Fruit fly (Drosophila melanogaster): Measurements from ENCODE around the gene ATPsynE.

dm6 chr3R:14296126-14296525 lies 30.6 kb upstream of the ATPsynE start:
- no peak for TF ChIP-seq CG6689 (GFP tag; IDR thresholded peaks at IDR 0.05)
- no peak for TF ChIP-seq seq (GFP tag; IDR thresholded peaks at IDR 0.05)
- no peak for TF ChIP-seq CG6813 (GFP tag; optimal IDR thresholded peaks at IDR 0.05)
- no peak for TF ChIP-seq CG4328 (GFP tag; optimal IDR thresholded peaks at IDR 0.05)
- TF ChIP-seq dimm (GFP tag; IDR thresholded peaks at IDR 0.05): no peak
- no peak for TF ChIP-seq p53 (GFP tag; optimal IDR thresholded peaks at IDR 0.05)
- TF ChIP-seq cas (GFP tag; IDR thresholded peaks at IDR 0.05): no peak
- peak; percentile 27 for TF ChIP-seq Med (GFP tag)
- no peak for TF ChIP-seq CG1233 (GFP tag; optimal IDR thresholded peaks at IDR 0.05)
- TF ChIP-seq ind (GFP tag; optimal IDR thresholded peaks at IDR 0.05): no peak
- TF ChIP-seq zf30C (GFP tag; optimal IDR thresholded peaks at IDR 0.05): no peak
